Worm (Caenorhabditis elegans): ENCODE results near the gene rap-3.

DNA sequence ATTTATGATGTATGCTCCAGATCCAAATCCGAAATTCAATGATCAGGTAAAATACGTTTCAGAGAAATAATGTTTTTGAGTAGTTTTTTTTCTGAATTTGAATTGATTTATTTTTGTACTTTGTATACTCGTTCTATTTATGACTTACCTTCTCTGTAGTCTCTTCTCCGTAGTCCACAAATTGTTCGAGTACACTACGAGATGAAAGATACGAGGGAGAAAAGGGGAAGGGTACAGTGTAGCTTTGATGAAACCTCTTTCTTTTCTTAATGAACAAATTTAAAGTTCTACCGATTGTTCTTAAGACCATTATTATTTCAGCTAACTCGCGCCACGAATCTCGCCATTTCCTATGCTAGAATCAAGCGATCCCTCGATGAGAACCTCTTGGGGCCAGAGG lies 3.0 kb downstream of the rap-3 start:
- no peak for TF ChIP-seq ttx-3 (tag; optimal IDR thresholded peaks at IDR 0.05)
- TF ChIP-seq nfya-1 (tag; optimal IDR thresholded peaks at IDR 0.05): no peak
